Fruit fly (Drosophila melanogaster): ENCODE data around the gene MTA1-like.

Gene MTA1-like

DNA sequence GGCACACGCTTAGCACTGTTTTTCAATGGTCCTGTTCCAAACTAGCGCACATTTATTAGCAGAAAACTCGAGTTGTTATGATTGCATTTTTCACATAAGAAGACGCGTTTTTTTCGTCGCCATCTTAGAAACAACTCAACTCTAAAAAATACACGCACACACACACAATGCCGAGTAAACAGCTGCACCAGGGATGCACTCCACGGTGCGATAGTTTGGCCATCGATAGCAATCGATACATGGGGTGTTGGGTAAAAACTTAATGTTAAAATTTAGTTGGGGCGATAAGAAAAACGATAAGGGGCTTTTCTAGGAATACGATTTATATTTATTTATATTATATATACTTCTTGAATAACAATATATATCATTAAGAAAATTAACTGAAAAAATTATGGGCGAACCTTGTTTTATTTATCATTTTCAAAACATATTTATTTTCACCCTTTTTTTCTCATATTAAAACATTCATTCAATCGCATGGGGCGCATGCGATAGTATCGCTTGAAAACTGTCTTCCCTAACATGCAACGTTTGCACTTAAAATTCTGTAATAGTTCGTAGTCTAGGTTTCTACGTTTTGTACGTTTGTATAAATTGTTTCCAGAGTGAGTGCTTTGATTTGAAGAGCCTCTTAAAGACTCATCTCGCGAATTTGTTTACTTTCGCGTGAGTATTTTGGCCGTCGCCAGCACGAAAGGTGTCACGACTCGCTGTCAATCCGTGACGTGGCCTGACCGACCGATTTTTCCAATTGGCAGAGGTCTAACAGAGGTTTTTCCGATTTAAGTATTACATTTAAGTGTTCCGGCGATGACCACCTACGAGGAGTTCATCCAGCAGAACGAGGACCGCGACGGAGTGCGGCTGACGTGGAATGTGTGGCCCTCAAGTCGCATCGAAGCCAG is at the start of gene MTA1-like, which contains the start of gene Sec23:
Gene MTA1-like, minus strand, starts transcription at position 170 of the 908 bp plus-strand sequence.
Gene Sec23, plus strand, starts transcription at position 497 of the 908 bp plus-strand sequence.
- TF ChIP-seq Sox15 (GFP tag; optimal IDR thresholded peaks at IDR 0.05) (peak; percentile 43), CG6854 (GFP tag; optimal IDR thresholded peaks at IDR 0.05) (peak; percentile 12), Lpt (GFP tag; optimal IDR thresholded peaks at IDR 0.05) (peak; percentile 4), CG11762 (GFP tag; optimal IDR thresholded peaks at IDR 0.05; ENCODE audit: insufficient read depth) (peak; percentile 29), dsx (GFP tag; optimal IDR thresholded peaks at IDR 0.05; ENCODE audit: poor library complexity, severe bottlenecking) (peak; percentile 48), fd85E (GFP tag; optimal IDR thresholded peaks at IDR 0.05) (no peak), CG6808 (GFP tag; optimal IDR thresholded peaks at IDR 0.05) (no peak), Gug (GFP tag; IDR thresholded peaks at IDR 0.05) (peak; percentile 11; the same call in 1 of the 2 replicates), CG3032 (tag; optimal IDR thresholded peaks at IDR 0.05) (peak; percentile 54), Met (GFP tag; optimal IDR thresholded peaks at IDR 0.05) (peak; percentile 44), Smox (GFP tag; optimal IDR thresholded peaks at IDR 0.05) (peak; percentile 45), salr (GFP tag; optimal IDR thresholded peaks at IDR 0.05) (peak; percentile 35 to 59), CG1621 (tag; optimal IDR thresholded peaks at IDR 0.05) (no peak), Eip75B (GFP tag; optimal IDR thresholded peaks at IDR 0.05) (no peak), OdsH (GFP tag; optimal IDR thresholded peaks at IDR 0.05) (peak; percentile 76), Sox102F (GFP tag; optimal IDR thresholded peaks at IDR 0.05) (peak; percentile 58), eg (GFP tag; IDR thresholded peaks at IDR 0.05) (0 out of 3 replicates have a peak, but pooled peaks have one; percentile 38), cyc (GFP tag; optimal IDR thresholded peaks at IDR 0.05) (peak; percentile 51), CG9139 (GFP tag; optimal IDR thresholded peaks at IDR 0.05) (no peak), CG8319 (GFP tag; optimal IDR thresholded peaks at IDR 0.05) (peak; percentile 34), CG10669 (GFP tag; optimal IDR thresholded peaks at IDR 0.05) (peak; percentile 21), fkh (GFP tag; optimal IDR thresholded peaks at IDR 0.05) (peak; percentile 91), Ets96B (tag; optimal IDR thresholded peaks at IDR 0.05) (peak; percentile 44), Eip78C (GFP tag) (peak; percentile 57), Hr39 (GFP tag; optimal IDR thresholded peaks at IDR 0.05) (peak; percentile 68), CG6276 (GFP tag; optimal IDR thresholded peaks at IDR 0.05) (no peak), CG7368 (GFP tag; optimal IDR thresholded peaks at IDR 0.05) (no peak), CG32006 (GFP tag; optimal IDR thresholded peaks at IDR 0.05) (peak; percentile 66), fd59A (GFP tag; optimal IDR thresholded peaks at IDR 0.05) (peak; percentile 18), Hr4 (GFP tag; optimal IDR thresholded peaks at IDR 0.05) (peak; percentile 61), CG8632 (GFP tag; optimal IDR thresholded peaks at IDR 0.05) (peak; percentile 61), CG6163 (GFP tag; IDR thresholded peaks at IDR 0.05) (peak; percentile 31; the same call in 1 of the 3 replicates), CG31627 (GFP tag; optimal IDR thresholded peaks at IDR 0.05) (peak; percentile 65), CG3919 (GFP tag; optimal IDR thresholded peaks at IDR 0.05) (peak; percentile 49), CG34406 (GFP tag; optimal IDR thresholded peaks at IDR 0.05) (peak; percentile 50), Blimp-1 (GFP tag; optimal IDR thresholded peaks at IDR 0.05) (no peak), achi (GFP tag; optimal IDR thresholded peaks at IDR 0.05) (peak; percentile 63), Hr38 (GFP tag; optimal IDR thresholded peaks at IDR 0.05) (no peak), CG6792 (GFP tag; optimal IDR thresholded peaks at IDR 0.05) (peak; percentile 58), CG8119 (GFP tag; IDR thresholded peaks at IDR 0.05) (no peak), svp (GFP tag) (peak; percentile 88), esn (GFP tag; optimal IDR thresholded peaks at IDR 0.05) (peak; percentile 73), CG11902 (GFP tag; optimal IDR thresholded peaks at IDR 0.05) (peak; percentile 49), net (GFP tag; optimal IDR thresholded peaks at IDR 0.05) (peak; percentile 34), Sox14 (GFP tag; optimal IDR thresholded peaks at IDR 0.05) (no peak), ss (GFP tag; optimal IDR thresholded peaks at IDR 0.05) (peak; percentile 21 to 28), Ets21C (GFP tag; optimal IDR thresholded peaks at IDR 0.05) (peak; percentile 62), topi (GFP tag; optimal IDR thresholded peaks at IDR 0.05) (peak; percentile 40), acj6 (GFP tag; optimal IDR thresholded peaks at IDR 0.05) (peak; percentile 80), CG16779 (tag; optimal IDR thresholded peaks at IDR 0.05) (no peak)

All from whole organism, prepupa.